Worm (Caenorhabditis elegans): ENCODE data around the gene D2007.1.

The D2007.1 gene

ce11 chrIII:8155166-8155565, at the start of gene D2007.1:
Gene D2007.1, plus strand, starts transcription at chrIII:8155466.
- TF ChIP-seq klf-2 (GFP tag; conservative IDR thresholded peaks at IDR 0.05) = no peak
- no peak for TF ChIP-seq ztf-23 (GFP tag; IDR thresholded peaks at IDR 0.05)
- no peak for TF ChIP-seq T22C8.4 (GFP tag; IDR thresholded peaks at IDR 0.05)
- TF ChIP-seq tab-1 (GFP tag; IDR thresholded peaks at IDR 0.05) = no peak
- TF ChIP-seq med-1 (GFP tag; optimal IDR thresholded peaks at IDR 0.05; ENCODE audit: insufficient read depth) = no peak
- no peak for TF ChIP-seq flt-1 (GFP tag; IDR thresholded peaks at IDR 0.05)
- TF ChIP-seq ztf-29 (GFP tag; IDR thresholded peaks at IDR 0.05) = no peak
- no peak for TF ChIP-seq cog-1 (tag; optimal IDR thresholded peaks at IDR 0.05)
- no peak for TF ChIP-seq ref-1 (GFP tag; conservative IDR thresholded peaks at IDR 0.05)

ce11 chrIII:8105771-8106170, 49.5 kb upstream of the D2007.1 start:
- TF ChIP-seq ztf-29 (GFP tag; IDR thresholded peaks at IDR 0.05) (no peak), flt-1 (GFP tag; IDR thresholded peaks at IDR 0.05) (no peak), med-1 (GFP tag; optimal IDR thresholded peaks at IDR 0.05; ENCODE audit: insufficient read depth) (no peak), cog-1 (tag; optimal IDR thresholded peaks at IDR 0.05) (no peak), ztf-23 (GFP tag; IDR thresholded peaks at IDR 0.05) (no peak), tab-1 (GFP tag; IDR thresholded peaks at IDR 0.05) (no peak), ref-1 (GFP tag; conservative IDR thresholded peaks at IDR 0.05) (no peak), T22C8.4 (GFP tag; IDR thresholded peaks at IDR 0.05) (no peak), klf-2 (GFP tag; conservative IDR thresholded peaks at IDR 0.05) (no peak)

- peak; percentile 89 for TF ChIP-seq tab-1 (GFP tag; IDR thresholded peaks at IDR 0.05)
- peak; percentile 86 for TF ChIP-seq ztf-29 (GFP tag; IDR thresholded peaks at IDR 0.05)
- TF ChIP-seq cog-1 (tag; optimal IDR thresholded peaks at IDR 0.05) = peak; percentile 45
- peak; percentile 37 for TF ChIP-seq med-1 (GFP tag; optimal IDR thresholded peaks at IDR 0.05; ENCODE audit: insufficient read depth)
- peak; percentile 83 for TF ChIP-seq T22C8.4 (GFP tag; IDR thresholded peaks at IDR 0.05)
- TF ChIP-seq ref-1 (GFP tag; conservative IDR thresholded peaks at IDR 0.05) = peak; percentile 73
- peak; percentile 89 for TF ChIP-seq ztf-23 (GFP tag; IDR thresholded peaks at IDR 0.05)
- TF ChIP-seq klf-2 (GFP tag; conservative IDR thresholded peaks at IDR 0.05) = peak; percentile 78
- TF ChIP-seq flt-1 (GFP tag; IDR thresholded peaks at IDR 0.05) = peak; percentile 92
Observed at ce11 chrIII:8106476-8106875, 48.8 kb upstream of the D2007.1 start.

- TF ChIP-seq ztf-23 (GFP tag; IDR thresholded peaks at IDR 0.05) (no peak), cog-1 (tag; optimal IDR thresholded peaks at IDR 0.05) (no peak), tab-1 (GFP tag; IDR thresholded peaks at IDR 0.05) (no peak), med-1 (GFP tag; optimal IDR thresholded peaks at IDR 0.05; ENCODE audit: insufficient read depth) (no peak), ref-1 (GFP tag; conservative IDR thresholded peaks at IDR 0.05) (no peak), flt-1 (GFP tag; IDR thresholded peaks at IDR 0.05) (no peak), klf-2 (GFP tag; conservative IDR thresholded peaks at IDR 0.05) (no peak), ztf-29 (GFP tag; IDR thresholded peaks at IDR 0.05) (no peak), T22C8.4 (GFP tag; IDR thresholded peaks at IDR 0.05) (no peak)
Observed at ce11 chrIII:8108490-8108889, 46.8 kb upstream of the D2007.1 start, which contains the start of gene C14B9.3. Gene C14B9.3, plus strand, starts transcription at chrIII:8108790.

- TF ChIP-seq cog-1 (tag; optimal IDR thresholded peaks at IDR 0.05) (peak; percentile 86), tab-1 (GFP tag; IDR thresholded peaks at IDR 0.05) (peak; percentile 89), med-1 (GFP tag; optimal IDR thresholded peaks at IDR 0.05; ENCODE audit: insufficient read depth) (peak; percentile 44), flt-1 (GFP tag; IDR thresholded peaks at IDR 0.05) (peak; percentile 94), T22C8.4 (GFP tag; IDR thresholded peaks at IDR 0.05) (peak; percentile 83), ref-1 (GFP tag; conservative IDR thresholded peaks at IDR 0.05) (peak; percentile 83), ztf-29 (GFP tag; IDR thresholded peaks at IDR 0.05) (peak; percentile 77), ztf-23 (GFP tag; IDR thresholded peaks at IDR 0.05) (peak; percentile 91), klf-2 (GFP tag; conservative IDR thresholded peaks at IDR 0.05) (peak; percentile 75; the same call in 1 of the 2 replicates)
Observed at ce11 chrIII:8109459-8110057, 45.7 kb upstream of the D2007.1 start.

DNA sequence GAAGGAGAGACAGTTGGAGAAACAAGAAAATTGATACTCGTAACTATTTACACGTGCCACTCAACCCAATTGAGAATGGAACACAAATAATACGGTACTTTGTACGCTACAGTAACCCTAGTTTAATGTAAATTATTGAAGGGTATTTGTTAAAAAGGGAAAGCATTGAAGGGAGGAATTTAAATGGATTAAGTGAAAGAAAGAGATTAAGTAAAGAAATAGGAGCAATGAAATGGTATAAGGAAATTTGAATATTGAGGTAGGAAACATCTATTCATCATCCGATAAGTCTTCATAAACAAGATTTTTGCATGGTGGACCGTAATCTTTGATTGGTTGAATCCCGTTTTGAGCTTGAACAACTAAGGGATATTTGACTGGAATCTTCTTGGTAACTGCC, 43.9 kb upstream of the D2007.1 start:
- no peak for TF ChIP-seq med-1 (GFP tag; optimal IDR thresholded peaks at IDR 0.05; ENCODE audit: insufficient read depth)
- no peak for TF ChIP-seq cog-1 (tag; optimal IDR thresholded peaks at IDR 0.05)
- TF ChIP-seq klf-2 (GFP tag; conservative IDR thresholded peaks at IDR 0.05) = no peak
- no peak for TF ChIP-seq tab-1 (GFP tag; IDR thresholded peaks at IDR 0.05)
- no peak for TF ChIP-seq ztf-23 (GFP tag; IDR thresholded peaks at IDR 0.05)
- no peak for TF ChIP-seq T22C8.4 (GFP tag; IDR thresholded peaks at IDR 0.05)
- no peak for TF ChIP-seq flt-1 (GFP tag; IDR thresholded peaks at IDR 0.05)
- no peak for TF ChIP-seq ref-1 (GFP tag; conservative IDR thresholded peaks at IDR 0.05)
- TF ChIP-seq ztf-29 (GFP tag; IDR thresholded peaks at IDR 0.05) = no peak

DNA sequence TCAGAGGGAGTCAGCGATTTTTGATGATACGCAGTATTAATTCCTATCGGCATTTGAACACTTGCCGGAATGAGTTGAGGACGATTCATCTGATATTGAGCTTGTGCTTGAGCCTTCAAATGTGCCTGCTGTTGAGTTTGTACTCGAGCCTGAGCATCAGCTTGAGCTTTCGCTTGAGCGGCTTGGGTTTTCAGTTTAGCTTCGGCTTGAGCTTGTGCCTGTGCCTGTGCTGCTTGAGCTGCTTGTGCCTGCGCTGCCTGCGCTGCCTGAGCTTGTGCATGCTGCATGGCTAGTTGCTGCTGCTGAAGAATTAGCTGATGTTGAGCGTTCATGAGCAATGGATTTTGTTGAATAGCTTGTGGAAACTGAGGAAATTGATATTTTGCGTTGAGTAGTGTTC, 39.4 kb upstream of the D2007.1 start:
- TF ChIP-seq T22C8.4 (GFP tag; IDR thresholded peaks at IDR 0.05) (no peak), klf-2 (GFP tag; conservative IDR thresholded peaks at IDR 0.05) (no peak), ztf-23 (GFP tag; IDR thresholded peaks at IDR 0.05) (no peak), cog-1 (tag; optimal IDR thresholded peaks at IDR 0.05) (no peak), flt-1 (GFP tag; IDR thresholded peaks at IDR 0.05) (no peak), ref-1 (GFP tag; conservative IDR thresholded peaks at IDR 0.05) (no peak), med-1 (GFP tag; optimal IDR thresholded peaks at IDR 0.05; ENCODE audit: insufficient read depth) (no peak), tab-1 (GFP tag; IDR thresholded peaks at IDR 0.05) (no peak), ztf-29 (GFP tag; IDR thresholded peaks at IDR 0.05) (no peak)

DNA sequence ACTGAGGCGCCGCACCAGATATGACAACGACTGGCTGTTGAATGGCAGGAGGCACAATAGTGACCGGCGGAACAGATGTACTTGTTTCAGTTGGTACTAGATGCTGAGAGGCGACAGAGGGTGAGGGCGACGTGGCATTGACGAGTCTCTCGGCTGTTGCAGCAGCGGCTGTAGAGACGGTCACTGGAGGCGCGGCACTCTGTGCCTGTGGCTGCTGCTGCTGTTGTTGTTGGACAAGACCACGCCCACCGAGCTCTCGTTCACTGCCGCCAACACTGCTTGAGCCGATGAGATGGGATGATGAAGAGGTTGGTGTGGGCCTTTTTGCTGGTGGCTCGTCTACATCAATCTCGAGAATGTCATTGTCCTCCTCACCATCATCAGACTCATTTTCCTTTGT, 38.1 kb upstream of the D2007.1 start:
- TF ChIP-seq klf-2 (GFP tag; conservative IDR thresholded peaks at IDR 0.05) = no peak
- TF ChIP-seq ref-1 (GFP tag; conservative IDR thresholded peaks at IDR 0.05) = no peak
- no peak for TF ChIP-seq tab-1 (GFP tag; IDR thresholded peaks at IDR 0.05)
- TF ChIP-seq cog-1 (tag; optimal IDR thresholded peaks at IDR 0.05) = no peak
- no peak for TF ChIP-seq T22C8.4 (GFP tag; IDR thresholded peaks at IDR 0.05)
- TF ChIP-seq ztf-23 (GFP tag; IDR thresholded peaks at IDR 0.05) = no peak
- TF ChIP-seq flt-1 (GFP tag; IDR thresholded peaks at IDR 0.05) = no peak
- no peak for TF ChIP-seq med-1 (GFP tag; optimal IDR thresholded peaks at IDR 0.05; ENCODE audit: insufficient read depth)
- TF ChIP-seq ztf-29 (GFP tag; IDR thresholded peaks at IDR 0.05) = no peak

- no peak for TF ChIP-seq med-1 (GFP tag; optimal IDR thresholded peaks at IDR 0.05; ENCODE audit: insufficient read depth)
- no peak for TF ChIP-seq T22C8.4 (GFP tag; IDR thresholded peaks at IDR 0.05)
- TF ChIP-seq ztf-23 (GFP tag; IDR thresholded peaks at IDR 0.05) = no peak
- TF ChIP-seq cog-1 (tag; optimal IDR thresholded peaks at IDR 0.05) = no peak
- no peak for TF ChIP-seq ref-1 (GFP tag; conservative IDR thresholded peaks at IDR 0.05)
- no peak for TF ChIP-seq flt-1 (GFP tag; IDR thresholded peaks at IDR 0.05)
- TF ChIP-seq klf-2 (GFP tag; conservative IDR thresholded peaks at IDR 0.05) = no peak
- no peak for TF ChIP-seq ztf-29 (GFP tag; IDR thresholded peaks at IDR 0.05)
- no peak for TF ChIP-seq tab-1 (GFP tag; IDR thresholded peaks at IDR 0.05)
Observed at ce11 chrIII:8121132-8121531, 34.1 kb upstream of the D2007.1 start, which contains the start of gene gei-8. Gene gei-8, minus strand, starts transcription at chrIII:8121232.

All from whole organism, midembryonic.